Fruit fly (Drosophila melanogaster) whole organism, embryonic: ENCODE measurements around the gene jim.

Source experiments
- CG2199 ChIP-seq: fragments of 200-800 bp; sonication (Bioruptor generic); IDR thresholded peaks from 3 replicates; pipeline ENCODE4 v1.3.6; 2022; ENCODE audit warnings: missing biosample characterization, missing genetic modification characterization
- CG6175 ChIP-seq: fragments of 200-800 bp; sonication (Bioruptor generic); IDR thresholded peaks from 3 replicates; pipeline ENCODE4 v1.3.6; 2022; ENCODE audit warnings: missing biosample characterization, missing genetic modification characterization
- Hr39 ChIP-seq: fragments of >200 bp; optimal IDR thresholded peaks from 2 replicates; lab custom pipeline; 2017
- Vsx1 ChIP-seq: fragments of 200-800 bp; sonication (Bioruptor generic); optimal IDR thresholded peaks from 2 replicates; lab custom pipeline; 2017; ENCODE audit warnings: missing biosample characterization, mild to moderate bottlenecking, missing genetic modification characterization, missing genetic modification reagents
- dan ChIP-seq: fragments of 200-800 bp; sonication (Bioruptor generic); IDR thresholded peaks from 2 replicates; pipeline ENCODE4 v1.3.6; 2022; ENCODE audit warnings: missing biosample characterization, missing genetic modification characterization
- ewg ChIP-seq: fragments of 200-800 bp; sonication (Bioruptor generic); optimal IDR thresholded peaks from 3 replicates; lab custom pipeline; 2017; ENCODE audit warnings: mild to moderate bottlenecking, missing biosample characterization, missing genetic modification reagents, missing genetic modification characterization
- h ChIP-seq: fragments of >200 bp; optimal IDR thresholded peaks from 2 replicates; lab custom pipeline; 2017

- no peak for TF ChIP-seq h
- TF ChIP-seq dan = no peak
- TF ChIP-seq Vsx1 (GFP tag; lab: Kevin White, UChicago) = no peak
- no peak for TF ChIP-seq ewg (GFP tag; lab: Kevin White, UChicago)
- TF ChIP-seq CG6175 (GFP tag; lab: Robert Waterston, UW) = no peak
- TF ChIP-seq Hr39 = no peak
- no peak for TF ChIP-seq CG2199
Observed at dm6 chr3L:22839243-22839642, 4.2 kb upstream of the jim start.
